Worm (Caenorhabditis elegans) whole organism, L2 larva: ENCODE data around the gene cank-26.

Source experiments
- C34F6.9 ChIP-seq: fragments of 150-350 bp; optimal IDR thresholded peaks from 2 replicates; lab custom pipeline; 2014; ENCODE audit warnings: missing biosample characterization, missing genetic modification characterization
- F13H6.1 ChIP-seq: sonication (generic microtip); optimal IDR thresholded peaks from 2 replicates; lab custom pipeline; 2016; ENCODE audit warnings: missing genetic modification characterization, missing compliant biosample characterization
- Y55F3AM.14 ChIP-seq: fragments of 200-800 bp; sonication (Bioruptor generic); optimal IDR thresholded peaks from 2 replicates; lab custom pipeline; 2018; ENCODE audit warnings: mild to moderate bottlenecking, missing genetic modification characterization, missing compliant biosample characterization
- ZK546.5 ChIP-seq: sonication (generic microtip); optimal IDR thresholded peaks from 2 replicates; lab custom pipeline; 2017; ENCODE audit warnings: missing biosample characterization, missing genetic modification characterization
- alr-1 ChIP-seq: fragments of 150-350 bp; optimal IDR thresholded peaks from 2 replicates; lab custom pipeline; 2014; ENCODE audit warnings: missing biosample characterization, missing genetic modification characterization
- aly-2 ChIP-seq: fragments of 150-350 bp; optimal IDR thresholded peaks from 2 replicates; lab custom pipeline; 2014; ENCODE audit warnings: missing biosample characterization, missing genetic modification characterization
- ama-1 ChIP-seq: fragments of 150-350 bp; optimal IDR thresholded peaks from 2 replicates; lab custom pipeline; 2018; ENCODE audit warnings: inconsistent platforms
- blmp-1 ChIP-seq: sonication (generic microtip); optimal IDR thresholded peaks from 2 replicates; lab custom pipeline; 2017; ENCODE audit warnings: missing genetic modification characterization, mild to moderate bottlenecking, missing compliant biosample characterization, antibody characterized with exemption, moderate library complexity; ENCODE audit not compliant: insufficient read depth
- crh-2 ChIP-seq: sonication (generic microtip); optimal IDR thresholded peaks from 2 replicates; lab custom pipeline; 2017; ENCODE audit warnings: missing biosample characterization, missing genetic modification characterization
- egl-27 ChIP-seq: sonication (generic microtip); optimal IDR thresholded peaks from 3 replicates; lab custom pipeline; 2017; ENCODE audit warnings: missing biosample characterization, missing genetic modification reagents, missing genetic modification characterization
- elt-1 ChIP-seq: fragments of 150-350 bp; optimal IDR thresholded peaks from 2 replicates; lab custom pipeline; 2014; ENCODE audit warnings: missing biosample characterization, missing genetic modification characterization
- elt-3 ChIP-seq: sonication (generic microtip); optimal IDR thresholded peaks from 2 replicates; lab custom pipeline; 2017; ENCODE audit warnings: missing biosample characterization, missing genetic modification characterization
- fos-1 ChIP-seq: fragments of 150-350 bp; optimal IDR thresholded peaks from 2 replicates; lab custom pipeline; 2014; ENCODE audit warnings: missing biosample characterization, missing genetic modification characterization
- gmeb-1 ChIP-seq: fragments of 150-350 bp; optimal IDR thresholded peaks from 2 replicates; lab custom pipeline; 2014; ENCODE audit warnings: missing biosample characterization, missing genetic modification characterization
- lin-11 ChIP-seq: fragments of 150-350 bp; sonication (generic microtip); optimal IDR thresholded peaks from 2 replicates; lab custom pipeline; 2014; ENCODE audit warnings: missing biosample characterization, missing genetic modification characterization, inconsistent platforms, mixed read lengths
- lin-13 ChIP-seq: fragments of 150-350 bp; optimal IDR thresholded peaks from 2 replicates; lab custom pipeline; 2014; ENCODE audit warnings: missing biosample characterization, missing genetic modification reagents, missing genetic modification characterization
- lin-39 ChIP-seq: fragments of 150-350 bp; optimal IDR thresholded peaks from 2 replicates; lab custom pipeline; 2014; ENCODE audit warnings: missing biosample characterization, missing genetic modification reagents, missing genetic modification characterization
- lsy-2 ChIP-seq, 2 experiments: fragments of 150-350 bp in 1 of 2; sonication (generic microtip) in 1 of 2; optimal IDR thresholded peaks; 2 replicates each; lab custom pipeline; 2014 to 2017; ENCODE audit warnings: missing biosample characterization in 2 of 2, missing genetic modification characterization in 2 of 2
- mbf-1 ChIP-seq: sonication (generic microtip); optimal IDR thresholded peaks from 2 replicates; lab custom pipeline; 2017; ENCODE audit warnings: missing biosample characterization, missing genetic modification characterization
- mdl-1 ChIP-seq, 2 experiments: fragments of 150-350 bp in 1 of 2; sonication (generic microtip) in 1 of 2; optimal IDR thresholded peaks; 2 replicates each; lab custom pipeline; 2017; ENCODE audit warnings: missing biosample characterization in 2 of 2, missing genetic modification characterization in 2 of 2
- nhr-10 ChIP-seq: sonication (generic microtip); optimal IDR thresholded peaks from 2 replicates; lab custom pipeline; 2017; ENCODE audit warnings: missing biosample characterization, missing genetic modification characterization
- nhr-11 ChIP-seq: fragments of 150-350 bp; optimal IDR thresholded peaks from 2 replicates; lab custom pipeline; 2014; ENCODE audit warnings: missing biosample characterization, missing genetic modification characterization
- nhr-129 ChIP-seq: fragments of 150-350 bp; optimal IDR thresholded peaks from 2 replicates; lab custom pipeline; 2014; ENCODE audit warnings: missing biosample characterization, missing genetic modification characterization
- nhr-21 ChIP-seq: fragments of 150-350 bp; optimal IDR thresholded peaks from 2 replicates; lab custom pipeline; 2014; ENCODE audit warnings: missing biosample characterization, missing genetic modification characterization
- nhr-23 ChIP-seq: fragments of 150-350 bp; optimal IDR thresholded peaks from 2 replicates; lab custom pipeline; 2014; ENCODE audit warnings: missing biosample characterization, missing genetic modification reagents, missing genetic modification characterization
- nhr-237 ChIP-seq: fragments of 150-350 bp; optimal IDR thresholded peaks from 2 replicates; lab custom pipeline; 2014; ENCODE audit warnings: missing biosample characterization, missing genetic modification characterization
- nhr-25 ChIP-seq: fragments of 150-350 bp; sonication (generic microtip); optimal IDR thresholded peaks from 3 replicates; lab custom pipeline; 2014; ENCODE audit warnings: missing biosample characterization, missing genetic modification characterization
- nhr-6 ChIP-seq: fragments of 150-350 bp; optimal IDR thresholded peaks from 2 replicates; lab custom pipeline; 2014; ENCODE audit warnings: missing biosample characterization, missing genetic modification characterization
- nhr-77 ChIP-seq: fragments of 150-350 bp; optimal IDR thresholded peaks from 2 replicates; lab custom pipeline; 2014; ENCODE audit warnings: missing biosample characterization, missing genetic modification characterization
- sem-4 ChIP-seq: fragments of 150-350 bp; optimal IDR thresholded peaks from 2 replicates; lab custom pipeline; 2014; ENCODE audit warnings: missing biosample characterization, missing genetic modification reagents, missing genetic modification characterization
- skn-1 ChIP-seq: sonication (generic microtip); optimal IDR thresholded peaks from 2 replicates; lab custom pipeline; 2017; ENCODE audit warnings: missing biosample characterization, missing genetic modification characterization
- sma-3 ChIP-seq: sonication (generic microtip); optimal IDR thresholded peaks from 2 replicates; lab custom pipeline; 2016; ENCODE audit warnings: missing genetic modification reagents, missing genetic modification characterization, missing compliant biosample characterization
- sma-9 ChIP-seq, 2 experiments: fragments of 150-350 bp in 1 of 2; sonication (generic microtip) in 1 of 2; optimal IDR thresholded peaks; 2 replicates each; lab custom pipeline; 2014 to 2016; ENCODE audit warnings: missing genetic modification characterization in 2 of 2, mild to moderate bottlenecking in 1 of 2, missing biosample characterization in 1 of 2, missing compliant biosample characterization in 1 of 2, missing genetic modification reagents in 1 of 2, moderate library complexity in 1 of 2
- unc-39 ChIP-seq: fragments of 150-350 bp; optimal IDR thresholded peaks from 2 replicates; lab custom pipeline; 2014; ENCODE audit warnings: missing biosample characterization, missing genetic modification characterization
- unc-55 ChIP-seq: fragments of 150-350 bp; sonication (generic microtip); optimal IDR thresholded peaks from 3 replicates; lab custom pipeline; 2014; ENCODE audit warnings: missing biosample characterization, missing genetic modification reagents, missing genetic modification characterization
- unc-62 ChIP-seq: fragments of 150-350 bp; optimal IDR thresholded peaks from 2 replicates; lab custom pipeline; 2014; ENCODE audit warnings: missing biosample characterization, missing genetic modification reagents, missing genetic modification characterization
- zag-1 ChIP-seq: fragments of 150-350 bp; optimal IDR thresholded peaks from 2 replicates; lab custom pipeline; 2014; ENCODE audit warnings: missing biosample characterization, missing genetic modification characterization
- ztf-1 ChIP-seq: fragments of 200-800 bp; sonication (Bioruptor generic); conservative IDR thresholded peaks from 2 replicates; pipeline ENCODE4 v1.3.6; 2022; ENCODE audit warnings: missing genetic modification characterization, missing compliant biosample characterization
- ztf-11 ChIP-seq: sonication (generic microtip); optimal IDR thresholded peaks from 2 replicates; lab custom pipeline; 2017; ENCODE audit warnings: missing biosample characterization, missing genetic modification characterization
- ztf-4 ChIP-seq: fragments of 150-350 bp; optimal IDR thresholded peaks from 2 replicates; lab custom pipeline; 2014; ENCODE audit warnings: missing biosample characterization, missing genetic modification characterization

The cank-26 gene

ce11 chrII:3931825-3932224 lies 43.0 kb downstream of the cank-26 start:
- TF ChIP-seq unc-62 (GFP tag; lab: Kevin White, UChicago) (no peak), lin-39 (tag; lab: Kevin White, UChicago) (no peak), Y55F3AM.14 (GFP tag; lab: Kevin White, UChicago) (no peak), nhr-23 (tag; lab: Kevin White, UChicago) (no peak), mbf-1 (tag; lab: Kevin White, UChicago) (no peak), mdl-1 (tag; optimal IDR thresholded peaks at IDR 0.05; lab: Kevin White, UChicago) (no peak), ztf-4 (no peak), elt-3 (tag; lab: Kevin White, UChicago) (no peak), elt-1 (tag; lab: Kevin White, UChicago) (no peak), ztf-11 (no peak), sem-4 (tag; lab: Kevin White, UChicago) (no peak), lsy-2 (tag; optimal IDR thresholded peaks at IDR 0.05; lab: Kevin White, UChicago) (no peak), unc-39 (no peak), F13H6.1 (tag; lab: Kevin White, UChicago) (no peak), ama-1 (lab: Kevin White, UChicago) (no peak)
- TF ChIP-seq, all 48 proteins: peak for 0

DNA sequence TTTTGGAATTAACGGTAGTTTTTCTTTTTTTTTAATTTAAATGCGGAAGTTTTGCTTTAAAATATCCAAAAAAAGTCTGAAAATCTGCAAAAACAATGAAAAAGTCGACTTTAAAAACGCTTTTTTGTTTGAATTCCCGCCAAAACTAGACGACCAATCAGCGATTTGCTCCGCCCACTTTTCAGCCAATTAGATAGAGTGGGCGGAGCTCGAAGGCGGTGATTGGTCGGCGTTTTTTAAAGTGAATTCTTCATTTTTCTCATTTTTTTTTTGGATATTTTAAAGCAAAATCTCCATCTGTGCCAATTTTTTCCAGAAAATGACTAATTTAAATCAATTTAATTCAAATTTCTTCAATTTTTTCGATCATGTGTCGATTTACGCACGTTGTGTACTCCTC lies 43.6 kb downstream of the cank-26 start:
- TF ChIP-seq nhr-77 (tag; lab: Kevin White, UChicago): no peak
- TF ChIP-seq ztf-1: no peak
- TF ChIP-seq nhr-21 (tag; lab: Kevin White, UChicago): no peak
- no peak for TF ChIP-seq sma-9 (GFP tag; optimal IDR thresholded peaks at IDR 0.05; lab: Kevin White, UChicago)
- no peak for TF ChIP-seq sma-9 (tag; optimal IDR thresholded peaks at IDR 0.05; lab: Kevin White, UChicago)
- no peak for TF ChIP-seq nhr-237 (tag; lab: Kevin White, UChicago)
- no peak for TF ChIP-seq sma-3 (GFP tag; lab: Kevin White, UChicago)
- no peak for TF ChIP-seq unc-39
- TF ChIP-seq nhr-129: no peak
- TF ChIP-seq nhr-6 (tag; lab: Kevin White, UChicago): no peak
- no peak for TF ChIP-seq sem-4 (tag; lab: Kevin White, UChicago)
- TF ChIP-seq nhr-25: no peak
- TF ChIP-seq skn-1: no peak
- no peak for TF ChIP-seq elt-3 (tag; lab: Kevin White, UChicago)
- no peak for TF ChIP-seq alr-1 (tag; lab: Kevin White, UChicago)
- TF ChIP-seq elt-1 (tag; lab: Kevin White, UChicago): no peak
- no peak for TF ChIP-seq gmeb-1 (tag; lab: Kevin White, UChicago)
- TF ChIP-seq aly-2 (tag; lab: Kevin White, UChicago): no peak
- TF ChIP-seq nhr-11 (tag; lab: Kevin White, UChicago): no peak
- no peak for TF ChIP-seq lin-13 (GFP tag; lab: Kevin White, UChicago)

DNA sequence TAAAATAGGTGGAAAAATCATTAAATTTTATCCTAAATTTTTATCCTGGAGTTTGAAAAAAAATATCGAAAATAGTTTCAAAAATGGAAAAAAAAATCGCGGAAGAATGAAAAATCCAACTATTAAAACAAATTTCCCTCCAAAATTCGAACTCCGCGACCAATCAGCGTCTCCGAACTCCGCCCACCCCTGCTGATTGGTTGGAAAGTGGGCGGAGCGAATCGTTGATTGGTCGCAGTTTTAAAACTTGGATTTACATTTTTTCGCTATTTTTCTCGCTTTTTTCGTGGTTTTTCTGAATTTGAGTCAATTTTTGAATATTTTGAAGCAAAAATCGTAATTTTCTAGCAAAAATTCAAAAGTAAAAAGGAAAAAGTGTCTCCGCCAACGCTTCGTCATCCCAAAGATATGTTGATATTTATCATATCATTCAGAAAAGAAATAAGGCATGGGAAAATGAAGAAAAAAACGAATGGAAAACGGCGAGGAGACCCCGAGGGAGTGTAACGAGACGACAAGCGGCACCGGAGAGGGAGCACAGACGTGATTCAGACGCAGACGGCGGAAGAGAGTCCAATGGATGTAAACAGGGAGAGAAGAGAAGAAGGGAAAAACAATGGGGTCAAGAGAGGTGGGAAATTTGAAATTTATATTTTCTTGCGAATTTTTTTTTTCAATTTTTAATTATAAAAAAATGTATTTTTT lies 44.2 kb downstream of the cank-26 start:
- TF ChIP-seq gmeb-1 (tag; lab: Kevin White, UChicago): peak; percentile 49
- TF ChIP-seq nhr-10 (tag; lab: Kevin White, UChicago): no peak
- TF ChIP-seq sma-9 (GFP tag; optimal IDR thresholded peaks at IDR 0.05; lab: Kevin White, UChicago): peak; percentile 38
- no peak for TF ChIP-seq sma-9 (tag; optimal IDR thresholded peaks at IDR 0.05; lab: Kevin White, UChicago)
- TF ChIP-seq fos-1 (tag; lab: Kevin White, UChicago): peak; percentile 75
- peak; percentile 19 for TF ChIP-seq sem-4 (tag; lab: Kevin White, UChicago)
- peak; percentile 28 for TF ChIP-seq crh-2 (tag; lab: Kevin White, UChicago)
- peak; percentile 64 for TF ChIP-seq unc-55 (GFP tag; lab: Kevin White, UChicago)
- peak; percentile 21 for TF ChIP-seq egl-27 (tag; lab: Kevin White, UChicago)
- TF ChIP-seq nhr-25: peak; percentile 50
- TF ChIP-seq nhr-129: peak; percentile 52
- TF ChIP-seq lin-13 (GFP tag; lab: Kevin White, UChicago): peak; percentile 30
- peak; percentile 52 for TF ChIP-seq lin-11 (tag; lab: Kevin White, UChicago)
- no peak for TF ChIP-seq mbf-1 (tag; lab: Kevin White, UChicago)
- no peak for TF ChIP-seq nhr-77 (tag; lab: Kevin White, UChicago)
- TF ChIP-seq ama-1 (lab: Kevin White, UChicago): no peak
- peak; percentile 59 for TF ChIP-seq sma-3 (GFP tag; lab: Kevin White, UChicago)
- TF ChIP-seq blmp-1 (tag; lab: Kevin White, UChicago): peak; percentile 2
- TF ChIP-seq lsy-2 (tag; optimal IDR thresholded peaks at IDR 0.05; lab: Kevin White, UChicago): peak in 1 of 2 experiments; percentile 60
- no peak for TF ChIP-seq mdl-1 (tag; optimal IDR thresholded peaks at IDR 0.05; lab: Kevin White, UChicago)
- no peak for TF ChIP-seq ZK546.5 (tag; lab: Kevin White, UChicago)
- TF ChIP-seq ztf-4: no peak
- no peak for TF ChIP-seq zag-1 (tag; lab: Kevin White, UChicago)
- peak; percentile 72 for TF ChIP-seq F13H6.1 (tag; lab: Kevin White, UChicago)
- TF ChIP-seq alr-1 (tag; lab: Kevin White, UChicago): no peak
- TF ChIP-seq C34F6.9 (tag; lab: Kevin White, UChicago): peak; percentile 46
